Fruit fly (Drosophila melanogaster) whole organism, embryonic: ENCODE results near the gene meigo.

Experiments
- Aef1 ChIP-seq: fragments of 200-800 bp; sonication (Bioruptor generic); IDR thresholded peaks from 3 replicates; pipeline ENCODE4 v1.3.6; 2022; ENCODE audit warnings: missing biosample characterization, missing genetic modification characterization
- BtbVII ChIP-seq: fragments of 200-800 bp; sonication (Bioruptor generic); optimal IDR thresholded peaks from 3 replicates; lab custom pipeline; 2017; ENCODE audit warnings: missing biosample characterization, mild to moderate bottlenecking, missing genetic modification characterization
- CG1024 ChIP-seq: fragments of 200-800 bp; sonication (Bioruptor generic); IDR thresholded peaks from 2 replicates; pipeline ENCODE4 v1.3.6; 2022; ENCODE audit warnings: missing biosample characterization, missing genetic modification characterization
- CG10274 ChIP-seq: fragments of 200-800 bp; sonication (Bioruptor generic); optimal IDR thresholded peaks from 3 replicates; lab custom pipeline; 2017; ENCODE audit warnings: missing biosample characterization, mild to moderate bottlenecking, missing genetic modification characterization
- CG12391 ChIP-seq: fragments of 200-800 bp; sonication (Bioruptor generic); optimal IDR thresholded peaks from 3 replicates; lab custom pipeline; 2018; ENCODE audit warnings: missing biosample characterization, mild to moderate bottlenecking, missing genetic modification characterization, moderate library complexity
- CG12942 ChIP-seq: fragments of 200-800 bp; sonication (Bioruptor generic); optimal IDR thresholded peaks from 3 replicates; lab custom pipeline; 2016; ENCODE audit warnings: missing biosample characterization, missing genetic modification characterization
- CG14667 ChIP-seq: fragments of 200-800 bp; sonication (Bioruptor generic); IDR thresholded peaks from 2 replicates; pipeline ENCODE4 v1.3.6; 2022; ENCODE audit warnings: missing biosample characterization, missing genetic modification characterization
- CG14860 ChIP-seq: fragments of 200-800 bp; sonication (Bioruptor generic); IDR thresholded peaks from 3 replicates; pipeline ENCODE4 v1.3.6; 2022; ENCODE audit warnings: missing biosample characterization, missing genetic modification characterization; ENCODE audit not compliant: partially characterized antibody
- CG15696 ChIP-seq: fragments of 200-800 bp; sonication (Bioruptor generic); optimal IDR thresholded peaks from 2 replicates; lab custom pipeline; 2019; ENCODE audit warnings: missing biosample characterization, mild to moderate bottlenecking, missing genetic modification characterization, moderate library complexity
- CG1832 ChIP-seq: fragments of 200-800 bp; sonication (Bioruptor generic); optimal IDR thresholded peaks from 2 replicates; lab custom pipeline; 2017; ENCODE audit warnings: missing biosample characterization, mild to moderate bottlenecking, missing genetic modification characterization, inconsistent platforms
- CG18619 ChIP-seq: fragments of 200-800 bp; sonication (Bioruptor generic); optimal IDR thresholded peaks from 3 replicates; lab custom pipeline; 2017; ENCODE audit warnings: missing biosample characterization, mild to moderate bottlenecking, missing genetic modification characterization
- CG30403 ChIP-seq: fragments of 200-800 bp; sonication (Bioruptor generic); optimal IDR thresholded peaks from 3 replicates; lab custom pipeline; 2016; ENCODE audit warnings: missing biosample characterization, missing genetic modification characterization
- CG31441 ChIP-seq: fragments of 200-800 bp; sonication (Bioruptor generic); IDR thresholded peaks from 2 replicates; pipeline ENCODE4 v1.3.6; 2022; ENCODE audit warnings: missing biosample characterization, missing genetic modification characterization
- CG32532 ChIP-seq: fragments of 200-800 bp; sonication (Bioruptor generic); IDR thresholded peaks from 2 replicates; pipeline ENCODE4 v1.3.6; 2022; ENCODE audit warnings: missing biosample characterization, missing genetic modification characterization
- CG4730 ChIP-seq: fragments of 200-800 bp; sonication (Bioruptor generic); IDR thresholded peaks from 2 replicates; pipeline ENCODE4 v1.3.6; 2022; ENCODE audit warnings: missing biosample characterization, missing genetic modification characterization
- CG8290 ChIP-seq, 3 experiments: fragments of 200-800 bp; sonication (Bioruptor generic); optimal IDR thresholded peaks; 2 replicates each; lab custom pipeline; 2016 to 2019; ENCODE audit warnings: missing biosample characterization in 3 of 3, missing genetic modification characterization in 3 of 3, mild to moderate bottlenecking in 2 of 3, moderate library complexity in 1 of 3
- CG8924 ChIP-seq: fragments of 200-800 bp; optimal IDR thresholded peaks from 3 replicates; lab custom pipeline; 2019; ENCODE audit warnings: missing biosample characterization, mild to moderate bottlenecking, missing genetic modification characterization, moderate library complexity
- CG9817 ChIP-seq: fragments of 200-800 bp; sonication (Bioruptor generic); optimal IDR thresholded peaks from 2 replicates; lab custom pipeline; 2018; ENCODE audit warnings: missing biosample characterization, mild to moderate bottlenecking, missing genetic modification characterization, moderate library complexity
- Dek ChIP-seq: fragments of 200-800 bp; sonication (Bioruptor generic); optimal IDR thresholded peaks from 3 replicates; lab custom pipeline; 2019; ENCODE audit warnings: missing biosample characterization, mild to moderate bottlenecking, missing genetic modification characterization, moderate library complexity
- Ets65A ChIP-seq: fragments of 200-800 bp; sonication (Bioruptor generic); peaks from one replicate; lab custom pipeline; 2016; ENCODE audit warnings: missing biosample characterization, missing genetic modification characterization
- Ets97D ChIP-seq: fragments of 200-800 bp; sonication (Bioruptor generic); optimal IDR thresholded peaks from 3 replicates; lab custom pipeline; 2016; ENCODE audit warnings: missing biosample characterization, missing genetic modification characterization
- GATAe ChIP-seq: fragments of 200-800 bp; sonication (Bioruptor generic); conservative IDR thresholded peaks from 2 replicates; pipeline ENCODE4 v1.3.6; 2022; ENCODE audit warnings: missing biosample characterization, missing genetic modification characterization
- Hr39 ChIP-seq: fragments of >200 bp; optimal IDR thresholded peaks from 2 replicates; lab custom pipeline; 2017
- Hsf ChIP-seq: fragments of 200-800 bp; sonication (Bioruptor generic); optimal IDR thresholded peaks from 3 replicates; lab custom pipeline; 2016; ENCODE audit warnings: missing biosample characterization, missing genetic modification characterization
- MTF-1 ChIP-seq: fragments of 200-800 bp; sonication (Bioruptor generic); optimal IDR thresholded peaks from 2 replicates; lab custom pipeline; 2018; ENCODE audit warnings: missing biosample characterization, mild to moderate bottlenecking, missing genetic modification characterization, borderline replicate concordance
- Mad ChIP-seq: fragments of 200-800 bp; sonication (Bioruptor generic); optimal IDR thresholded peaks from 2 replicates; lab custom pipeline; 2016; ENCODE audit warnings: missing biosample characterization, missing genetic modification characterization
- Med ChIP-seq: fragments of 200-800 bp; sonication (Bioruptor generic); peaks from one replicate; lab custom pipeline; 2016; ENCODE audit warnings: missing biosample characterization, missing genetic modification characterization, mild to moderate bottlenecking, inconsistent platforms, moderate library complexity
- PHDP ChIP-seq: fragments of 200-800 bp; sonication (Bioruptor generic); optimal IDR thresholded peaks from 3 replicates; lab custom pipeline; 2018; ENCODE audit warnings: missing biosample characterization, mild to moderate bottlenecking, missing genetic modification characterization, moderate library complexity
- Scr ChIP-seq: fragments of 200-800 bp; sonication (Bioruptor generic); IDR thresholded peaks from 2 replicates; pipeline ENCODE4 v1.3.6; 2022; ENCODE audit warnings: missing biosample characterization, missing genetic modification characterization; ENCODE audit not compliant: partially characterized antibody
- Sry-β ChIP-seq: fragments of 200-800 bp; sonication (Bioruptor generic); optimal IDR thresholded peaks from 2 replicates; lab custom pipeline; 2018; ENCODE audit warnings: missing biosample characterization, mild to moderate bottlenecking, missing genetic modification characterization, moderate library complexity
- Vsx1 ChIP-seq: fragments of 200-800 bp; sonication (Bioruptor generic); optimal IDR thresholded peaks from 2 replicates; lab custom pipeline; 2017; ENCODE audit warnings: missing biosample characterization, mild to moderate bottlenecking, missing genetic modification characterization, missing genetic modification reagents
- ab ChIP-seq: fragments of 200-800 bp; sonication (Bioruptor generic); optimal IDR thresholded peaks from 2 replicates; lab custom pipeline; 2016; ENCODE audit warnings: missing biosample characterization, missing genetic modification characterization
- amos ChIP-seq: fragments of 200-800 bp; sonication (Bioruptor generic); IDR thresholded peaks from 2 replicates; pipeline ENCODE4 v1.3.6; 2022; ENCODE audit warnings: missing biosample characterization, missing genetic modification characterization; ENCODE audit not compliant: partially characterized antibody
- aop ChIP-seq: fragments of 200-800 bp; sonication (Bioruptor generic); IDR thresholded peaks from 2 replicates; pipeline ENCODE4 v1.3.6; 2022; ENCODE audit warnings: missing biosample characterization, missing genetic modification characterization
- ato ChIP-seq: fragments of 200-800 bp; sonication (Bioruptor generic); IDR thresholded peaks from 2 replicates; pipeline ENCODE4 v1.3.6; 2022; ENCODE audit warnings: missing biosample characterization, missing genetic modification characterization; ENCODE audit not compliant: partially characterized antibody
- chif ChIP-seq, 2 experiments: fragments of 200-800 bp; sonication (Bioruptor generic); optimal IDR thresholded peaks; 3 replicates each; lab custom pipeline; 2016; ENCODE audit warnings: missing biosample characterization in 2 of 2, missing genetic modification characterization in 2 of 2
- dpn ChIP-seq, 2 experiments: fragments of 200-800 bp; sonication (Bioruptor generic); optimal IDR thresholded peaks; 3 replicates each; lab custom pipeline; 2016; ENCODE audit warnings: missing biosample characterization in 2 of 2, missing genetic modification characterization in 2 of 2
- en ChIP-seq: fragments of 200-800 bp; sonication (Bioruptor generic); optimal IDR thresholded peaks from 2 replicates; lab custom pipeline; 2016; ENCODE audit warnings: missing biosample characterization, missing genetic modification characterization
- esg ChIP-seq: fragments of 200-800 bp; sonication (Bioruptor generic); conservative IDR thresholded peaks from 2 replicates; pipeline ENCODE4 v1.3.6; 2022; ENCODE audit warnings: missing biosample characterization, missing genetic modification characterization
- gfzf ChIP-seq: fragments of 200-800 bp; sonication (Bioruptor generic); optimal IDR thresholded peaks from 2 replicates; lab custom pipeline; 2016; ENCODE audit warnings: missing biosample characterization, mild to moderate bottlenecking, missing genetic modification characterization, moderate library complexity
- lola ChIP-seq, 3 experiments: fragments of >200 bp in 2 of 3; fragments of 200-800 bp in 1 of 3; sonication (Bioruptor generic) in 1 of 3; optimal IDR thresholded peaks; 2 replicates each; lab custom pipeline; 2017 to 2019; ENCODE audit warnings: missing biosample characterization in 3 of 3, missing genetic modification characterization in 3 of 3, mild to moderate bottlenecking in 1 of 3, moderate library complexity in 1 of 3
- mam ChIP-seq: fragments of 200-800 bp; sonication (Bioruptor generic); optimal IDR thresholded peaks from 3 replicates; lab custom pipeline; 2016; ENCODE audit warnings: missing biosample characterization, missing genetic modification characterization
- mirr ChIP-seq: fragments of 200-800 bp; sonication (Bioruptor generic); optimal IDR thresholded peaks from 3 replicates; lab custom pipeline; 2018; ENCODE audit warnings: missing biosample characterization, mild to moderate bottlenecking, missing genetic modification characterization
- mld ChIP-seq: fragments of 200-800 bp; sonication (Bioruptor generic); IDR thresholded peaks from 3 replicates; pipeline ENCODE4 v1.3.6; 2022; ENCODE audit warnings: missing biosample characterization, missing genetic modification characterization; ENCODE audit not compliant: partially characterized antibody
- rib ChIP-seq: fragments of 200-800 bp; sonication (Bioruptor generic); IDR thresholded peaks from 2 replicates; pipeline ENCODE4 v1.3.6; 2022; ENCODE audit warnings: missing biosample characterization, missing genetic modification characterization
- sim ChIP-seq: fragments of 200-800 bp; sonication (Bioruptor generic); IDR thresholded peaks from 2 replicates; pipeline ENCODE4 v1.3.6; 2022; ENCODE audit warnings: missing biosample characterization, missing genetic modification characterization
- trem ChIP-seq: fragments of 200-800 bp; optimal IDR thresholded peaks from 3 replicates; lab custom pipeline; 2019; ENCODE audit warnings: missing biosample characterization, mild to moderate bottlenecking, missing genetic modification characterization, moderate library complexity
- usp ChIP-seq: fragments of >200 bp; optimal IDR thresholded peaks from 2 replicates; lab custom pipeline; 2017; ENCODE audit warnings: missing biosample characterization, missing genetic modification characterization
- vnd ChIP-seq: fragments of 200-800 bp; sonication (Bioruptor generic); IDR thresholded peaks from 3 replicates; pipeline ENCODE4 v1.3.6; 2022; ENCODE audit warnings: missing biosample characterization, missing genetic modification characterization; ENCODE audit not compliant: partially characterized antibody
- zfh2 ChIP-seq: fragments of 200-800 bp; sonication (Bioruptor generic); optimal IDR thresholded peaks from 2 replicates; lab custom pipeline; 2016; ENCODE audit warnings: missing biosample characterization, missing genetic modification characterization

The meigo gene

DNA sequence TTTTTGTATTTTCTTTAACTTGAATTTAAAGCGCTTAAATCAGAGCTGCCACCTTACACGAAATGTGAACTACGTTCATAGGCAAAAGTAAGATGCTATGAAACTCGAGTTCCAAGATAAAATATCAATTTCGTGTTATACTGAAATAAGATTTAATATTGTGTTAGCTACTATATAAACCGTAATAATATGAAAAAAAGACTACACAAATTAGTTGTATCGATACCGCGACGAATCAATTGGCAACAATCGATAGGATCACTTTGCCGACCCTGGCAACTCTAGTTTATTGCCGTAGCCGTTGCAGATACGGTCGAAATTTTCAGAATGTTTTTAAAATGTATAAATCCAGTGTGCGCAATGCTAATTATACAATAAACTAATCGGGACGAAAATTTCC is 2.4 kb downstream of the meigo start, which contains the start of gene SNF4Agamma (continued):
- TF ChIP-seq Ets97D (GFP tag; lab: Kevin White, UChicago) (peak; percentile 54), Ets65A (GFP tag; lab: Kevin White, UChicago) (peak; percentile 91), CG15696 (no peak), CG32532 (GFP tag; lab: Robert Waterston, UW) (peak; percentile 48), gfzf (peak; percentile 29), CG30403 (peak; percentile 62), Sry-β (GFP tag; lab: Kevin White, UChicago) (no peak), Hr39 (lab: Kevin White, UChicago) (no peak), CG18619 (GFP tag; lab: Kevin White, UChicago) (no peak), CG4730 (no peak), lola (GFP tag; optimal IDR thresholded peaks at IDR 0.05; lab: Kevin White, UChicago) (no peak), CG10274 (GFP tag; lab: Kevin White, UChicago) (no peak), MTF-1 (GFP tag; lab: Kevin White, UChicago) (no peak), ato (GFP tag; lab: Robert Waterston, UW) (peak; percentile 9; the same call in 1 of the 2 replicates), CG8290 (GFP tag; optimal IDR thresholded peaks at IDR 0.05; lab: Kevin White, UChicago) (peak; percentile 64), CG8290 (tag; optimal IDR thresholded peaks at IDR 0.05; lab: Kevin White, UChicago) (peak in 1 of 2 experiments; percentile 4), mirr (GFP tag; lab: Kevin White, UChicago) (no peak), usp (GFP tag; lab: Kevin White, UChicago) (no peak), CG8924 (tag; lab: Kevin White, UChicago) (no peak), CG9817 (peak; percentile 45), Med (GFP tag; lab: Kevin White, UChicago) (peak; percentile 83), PHDP (tag; lab: Kevin White, UChicago) (no peak), CG12942 (no peak), Aef1 (GFP tag; lab: Robert Waterston, UW) (0 out of 3 replicates have a peak, but pooled peaks have one; percentile 28), esg (0 out of 2 replicates have a peak, but pooled peaks have one; percentile 16), Scr (peak; percentile 77), vnd (GFP tag; lab: Robert Waterston, UW) (peak; percentile 78), en (GFP tag; lab: Kevin White, UChicago) (no peak), amos (GFP tag; lab: Robert Waterston, UW) (peak; percentile 76; the same call in 1 of the 2 replicates), GATAe (GFP tag; lab: Robert Waterston, UW) (0 out of 2 replicates have a peak, but pooled peaks have one; percentile 31), trem (peak; percentile 63), CG1024 (GFP tag; lab: Robert Waterston, UW) (no peak), Dek (tag; lab: Kevin White, UChicago) (peak; percentile 32), CG14860 (peak; percentile 44; the same call in 2 of the 3 replicates), Vsx1 (GFP tag; lab: Kevin White, UChicago) (no peak), dpn (GFP tag; optimal IDR thresholded peaks at IDR 0.05; lab: Kevin White, UChicago) (peak in 1 of 2 experiments; percentile 27), mld (GFP tag; lab: Robert Waterston, UW) (peak; percentile 41; the same call in 1 of the 3 replicates), ab (no peak), aop (GFP tag; lab: Robert Waterston, UW) (no peak), CG1832 (GFP tag; lab: Kevin White, UChicago) (no peak), rib (GFP tag; lab: Robert Waterston, UW) (no peak), Hsf (GFP tag; lab: Kevin White, UChicago) (peak; percentile 4), zfh2 (GFP tag; lab: Kevin White, UChicago) (peak; percentile 50), chif (GFP tag; optimal IDR thresholded peaks at IDR 0.05; lab: Kevin White, UChicago) (no peak), CG12391 (peak; percentile 53), mam (no peak), Mad (GFP tag; lab: Kevin White, UChicago) (peak; percentile 13), sim (GFP tag; lab: Robert Waterston, UW) (no peak), BtbVII (GFP tag; lab: Kevin White, UChicago) (no peak), CG14667 (no peak), CG31441 (GFP tag; lab: Robert Waterston, UW) (no peak)
